Worm (Caenorhabditis elegans) whole organism, mixed stage, embryonic: ENCODE results near the gene trpp-11.

Experiments
- M03D4.4 ChIP-seq: sonication (generic microtip); optimal IDR thresholded peaks from 2 replicates; lab custom pipeline; 2017; ENCODE audit warnings: mild to moderate bottlenecking, missing genetic modification characterization, missing compliant biosample characterization
- ces-1 ChIP-seq: fragments of 150-350 bp; optimal IDR thresholded peaks from 2 replicates; lab custom pipeline; 2014; ENCODE audit warnings: missing biosample characterization, missing genetic modification reagents, missing genetic modification characterization
- cnd-1 ChIP-seq: fragments of 200-800 bp; sonication (Bioruptor generic); optimal IDR thresholded peaks from 2 replicates; lab custom pipeline; 2018; ENCODE audit warnings: mild to moderate bottlenecking, missing genetic modification characterization, missing compliant biosample characterization
- drap-1 ChIP-seq: fragments of 200-800 bp; sonication (Bioruptor generic); optimal IDR thresholded peaks from 3 replicates; lab custom pipeline; 2018; ENCODE audit warnings: mild to moderate bottlenecking, missing genetic modification characterization, missing compliant biosample characterization
- flh-1 ChIP-seq: fragments of 200-800 bp; sonication (Bioruptor generic); optimal IDR thresholded peaks from 2 replicates; lab custom pipeline; 2018; ENCODE audit warnings: mild to moderate bottlenecking, missing genetic modification characterization, moderate library complexity, missing compliant biosample characterization
- snpc-4 ChIP-seq: fragments of 150-350 bp; optimal IDR thresholded peaks from 2 replicates; lab custom pipeline; 2014; ENCODE audit warnings: missing biosample characterization, missing genetic modification characterization
- unc-62 ChIP-seq: fragments of 150-350 bp; optimal IDR thresholded peaks from 2 replicates; lab custom pipeline; 2014; ENCODE audit warnings: missing biosample characterization, missing genetic modification reagents, missing genetic modification characterization
- ztf-11 ChIP-seq: fragments of 150-350 bp; optimal IDR thresholded peaks from 2 replicates; lab custom pipeline; 2014; ENCODE audit warnings: missing biosample characterization, missing genetic modification characterization

Gene trpp-11

DNA sequence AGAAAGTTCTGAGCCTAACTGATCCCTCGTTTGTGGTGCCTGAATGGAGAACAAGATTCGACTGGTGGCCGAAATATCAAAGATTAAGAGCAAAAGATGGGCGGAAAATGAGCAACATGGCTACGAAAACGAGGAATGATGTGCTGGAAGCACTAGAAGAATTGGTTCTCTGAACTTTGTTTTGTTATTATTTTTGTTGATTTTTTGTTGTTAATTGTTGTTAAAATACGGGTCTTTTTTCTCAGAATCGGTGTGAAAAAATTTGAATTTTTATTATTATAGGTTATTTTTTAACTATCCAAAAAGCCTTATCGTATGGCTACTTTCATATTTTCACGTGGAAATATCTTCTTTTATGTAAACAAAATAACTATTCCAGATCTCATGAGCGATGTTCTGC is 61.3 kb downstream of the trpp-11 start, which contains the start of gene K02F3.12:
Gene K02F3.12 (plus strand): TSS at position 301 of the 400 bp plus-strand sequence.
- TF ChIP-seq flh-1 (GFP tag; lab: Kevin White, UChicago) (no peak), ces-1 (no peak), M03D4.4 (tag; lab: Kevin White, UChicago) (no peak), ztf-11 (tag; lab: Kevin White, UChicago) (no peak), drap-1 (GFP tag; lab: Kevin White, UChicago) (no peak)

DNA sequence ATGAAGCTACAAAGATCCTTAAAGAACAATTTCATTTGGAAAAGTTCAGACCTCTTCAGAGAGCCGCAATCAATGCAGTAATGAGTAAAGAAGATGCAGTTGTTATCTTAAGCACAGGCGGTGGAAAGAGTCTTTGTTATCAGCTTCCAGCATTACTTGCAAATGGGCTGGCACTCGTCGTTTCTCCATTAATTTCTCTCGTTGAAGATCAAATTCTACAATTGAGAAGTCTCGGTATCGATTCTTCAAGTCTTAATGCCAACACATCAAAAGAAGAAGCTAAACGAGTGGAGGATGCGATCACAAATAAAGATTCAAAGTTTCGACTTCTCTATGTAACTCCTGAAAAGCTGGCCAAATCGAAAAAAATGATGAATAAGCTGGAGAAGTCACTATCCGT is 62.0 kb downstream of the trpp-11 start:
- TF ChIP-seq cnd-1 (tag; lab: Kevin White, UChicago), result no peak
- TF ChIP-seq snpc-4, result no peak
- no peak for TF ChIP-seq unc-62
